Worm (Caenorhabditis elegans) whole organism, L1 larva: ENCODE measurements around the gene fozi-1.
A peak's percentile ranks its signal among the peaks of the same experiment; 100 is the strongest.

Experiments used
- C04F5.9 ChIP-seq: sonication (generic microtip); optimal IDR thresholded peaks from 2 replicates; lab custom pipeline; 2016; ENCODE audit warnings: missing genetic modification characterization, missing compliant biosample characterization
- C16A3.4 ChIP-seq: fragments of 150-350 bp; optimal IDR thresholded peaks from 2 replicates; lab custom pipeline; 2014; ENCODE audit warnings: missing biosample characterization, missing genetic modification characterization
- F16B12.6 ChIP-seq: fragments of 150-350 bp; optimal IDR thresholded peaks from 2 replicates; lab custom pipeline; 2014; ENCODE audit warnings: missing biosample characterization, missing genetic modification characterization
- Y116A8C.19 ChIP-seq: sonication (generic microtip); optimal IDR thresholded peaks from 2 replicates; lab custom pipeline; 2016; ENCODE audit warnings: missing compliant biosample characterization, missing genetic modification characterization, borderline replicate concordance
- alr-1 ChIP-seq: fragments of 200-800 bp; sonication (Bioruptor generic); optimal IDR thresholded peaks from 2 replicates; lab custom pipeline; 2018; ENCODE audit warnings: borderline replicate concordance, mild to moderate bottlenecking, missing genetic modification characterization, missing compliant biosample characterization
- aly-2 ChIP-seq: fragments of 150-350 bp; optimal IDR thresholded peaks from 2 replicates; lab custom pipeline; 2014; ENCODE audit warnings: missing biosample characterization, missing genetic modification characterization
- blmp-1 ChIP-seq: fragments of 150-350 bp; optimal IDR thresholded peaks from 2 replicates; lab custom pipeline; 2014; ENCODE audit warnings: missing biosample characterization, missing genetic modification characterization
- ceh-63 ChIP-seq: fragments of 200-800 bp; sonication (Bioruptor generic); optimal IDR thresholded peaks from 2 replicates; lab custom pipeline; 2018; ENCODE audit warnings: mild to moderate bottlenecking, missing genetic modification characterization, missing compliant biosample characterization
- ceh-82 ChIP-seq, 3 experiments: fragments of 150-350 bp in 1 of 3; sonication (generic microtip) in 2 of 3; optimal IDR thresholded peaks; 2 replicates each; lab custom pipeline; 2014 to 2017; ENCODE audit warnings: missing biosample characterization in 3 of 3, missing genetic modification characterization in 3 of 3
- ceh-90 ChIP-seq: sonication (generic microtip); optimal IDR thresholded peaks from 2 replicates; lab custom pipeline; 2016; ENCODE audit warnings: missing genetic modification characterization, missing compliant biosample characterization
- ces-1 ChIP-seq: fragments of 150-350 bp; optimal IDR thresholded peaks from 2 replicates; lab custom pipeline; 2014; ENCODE audit warnings: missing biosample characterization, missing genetic modification reagents, missing genetic modification characterization
- dpl-1 ChIP-seq, 3 experiments: fragments of 150-350 bp in 2 of 3; sonication (generic microtip) in 1 of 3; optimal IDR thresholded peaks; 2 replicates each; lab custom pipeline; 2014 to 2017; ENCODE audit warnings: missing biosample characterization in 3 of 3, missing genetic modification characterization in 3 of 3, missing genetic modification reagents in 3 of 3
- dsc-1 ChIP-seq: sonication (generic microtip); optimal IDR thresholded peaks from 2 replicates; lab custom pipeline; 2016; ENCODE audit warnings: mild to moderate bottlenecking, missing genetic modification characterization, missing compliant biosample characterization
- efl-1 ChIP-seq, 4 experiments: fragments of 150-350 bp; optimal IDR thresholded peaks in 3 of 4; peaks in 1 of 4; 1 replicate in 1 of 4; 2 replicates in 3 of 4; lab custom pipeline; 2014; ENCODE audit warnings: missing biosample characterization in 2 of 4, missing genetic modification characterization in 2 of 4, missing genetic modification reagents in 2 of 4
- efl-3 ChIP-seq: fragments of 200-800 bp; sonication (Bioruptor generic); optimal IDR thresholded peaks from 2 replicates; lab custom pipeline; 2018; ENCODE audit warnings: mild to moderate bottlenecking, missing genetic modification characterization, missing compliant biosample characterization
- egl-13 ChIP-seq: sonication (generic microtip); optimal IDR thresholded peaks from 2 replicates; lab custom pipeline; 2016; ENCODE audit warnings: missing genotype, missing genetic modification reagents, missing genetic modification characterization, missing compliant biosample characterization
- egl-27 ChIP-seq, 2 experiments: fragments of 150-350 bp in 1 of 2; sonication (generic microtip); optimal IDR thresholded peaks; 3 replicates each; lab custom pipeline; 2017 to 2018; ENCODE audit warnings: missing biosample characterization in 2 of 2, missing genetic modification characterization in 2 of 2, missing genetic modification reagents in 2 of 2
- elt-3 ChIP-seq, 6 experiments: fragments of 150-350 bp in 1 of 6; sonication (generic microtip); optimal IDR thresholded peaks; 2 replicates each; lab custom pipeline; 2017 to 2018; ENCODE audit warnings: missing biosample characterization in 6 of 6, missing genetic modification characterization in 6 of 6, inconsistent platforms in 1 of 6
- fkh-8 ChIP-seq: sonication (generic microtip); optimal IDR thresholded peaks from 2 replicates; lab custom pipeline; 2016; ENCODE audit warnings: mild to moderate bottlenecking, missing genetic modification characterization, missing compliant biosample characterization
- fos-1 ChIP-seq: fragments of 150-350 bp; optimal IDR thresholded peaks from 2 replicates; lab custom pipeline; 2014; ENCODE audit warnings: missing biosample characterization, missing genetic modification characterization
- grh-1 ChIP-seq: fragments of 200-800 bp; sonication (Bioruptor generic); IDR thresholded peaks from 2 replicates; pipeline ENCODE4 v1.3.6; 2022; ENCODE audit warnings: missing genetic modification reagents, missing genetic modification characterization, missing compliant biosample characterization
- hpl-2 ChIP-seq: fragments of 150-350 bp; optimal IDR thresholded peaks from 2 replicates; lab custom pipeline; 2014; ENCODE audit warnings: missing biosample characterization, missing genetic modification reagents, missing genetic modification characterization
- lin-14 ChIP-seq: fragments of 200-800 bp; sonication (Bioruptor generic); optimal IDR thresholded peaks from 2 replicates; lab custom pipeline; 2018; ENCODE audit warnings: mild to moderate bottlenecking, missing genetic modification characterization, moderate library complexity, missing compliant biosample characterization
- lin-35 ChIP-seq, 2 experiments: fragments of 150-350 bp; optimal IDR thresholded peaks; 2 replicates each; lab custom pipeline; 2014; ENCODE audit warnings: missing biosample characterization in 2 of 2, missing genetic modification characterization in 2 of 2, missing genetic modification reagents in 2 of 2
- lir-3 ChIP-seq: sonication (generic microtip); optimal IDR thresholded peaks from 2 replicates; lab custom pipeline; 2016; ENCODE audit warnings: mild to moderate bottlenecking, missing genetic modification characterization, moderate library complexity, missing compliant biosample characterization; ENCODE audit not compliant: poor library complexity
- lsy-2 ChIP-seq, 2 experiments: fragments of 150-350 bp; optimal IDR thresholded peaks; 2 replicates each; lab custom pipeline; 2014; ENCODE audit warnings: missing biosample characterization in 2 of 2, missing genetic modification characterization in 2 of 2
- mdl-1 ChIP-seq, 2 experiments: fragments of 150-350 bp; optimal IDR thresholded peaks; 2 replicates each; lab custom pipeline; 2014 to 2017; ENCODE audit warnings: missing biosample characterization in 2 of 2, missing genetic modification characterization in 2 of 2, inconsistent platforms in 1 of 2
- mef-2 ChIP-seq: fragments of 150-350 bp; optimal IDR thresholded peaks from 2 replicates; lab custom pipeline; 2014; ENCODE audit warnings: missing biosample characterization, missing genetic modification characterization
- mep-1 ChIP-seq: fragments of 150-350 bp; optimal IDR thresholded peaks from 2 replicates; lab custom pipeline; 2014; ENCODE audit warnings: missing biosample characterization, missing genetic modification characterization
- nhr-11 ChIP-seq: fragments of 150-350 bp; optimal IDR thresholded peaks from 2 replicates; lab custom pipeline; 2014; ENCODE audit warnings: missing biosample characterization, missing genetic modification characterization
- nhr-12 ChIP-seq: sonication (generic microtip); optimal IDR thresholded peaks from 2 replicates; lab custom pipeline; 2017; ENCODE audit warnings: missing biosample characterization, missing genetic modification characterization
- nhr-19 ChIP-seq: fragments of 200-800 bp; sonication (Bioruptor generic); conservative IDR thresholded peaks from 2 replicates; pipeline ENCODE4 v1.3.6; 2022; ENCODE audit warnings: missing genetic modification characterization, missing compliant biosample characterization
- nhr-20 ChIP-seq: sonication (generic microtip); optimal IDR thresholded peaks from 2 replicates; lab custom pipeline; 2016; ENCODE audit warnings: mild to moderate bottlenecking, missing genetic modification characterization, missing compliant biosample characterization
- nhr-237 ChIP-seq: fragments of 150-350 bp; optimal IDR thresholded peaks from 2 replicates; lab custom pipeline; 2014; ENCODE audit warnings: missing biosample characterization, missing genetic modification characterization
- nhr-28 ChIP-seq: fragments of 150-350 bp; optimal IDR thresholded peaks from 2 replicates; lab custom pipeline; 2014; ENCODE audit warnings: missing biosample characterization, missing genetic modification characterization
- nhr-47 ChIP-seq: sonication (generic microtip); optimal IDR thresholded peaks from 2 replicates; lab custom pipeline; 2016; ENCODE audit warnings: mild to moderate bottlenecking, missing genetic modification characterization, moderate library complexity, missing compliant biosample characterization
- nhr-71 ChIP-seq: sonication (generic microtip); optimal IDR thresholded peaks from 2 replicates; lab custom pipeline; 2016; ENCODE audit warnings: mild to moderate bottlenecking, missing genetic modification characterization, moderate library complexity, missing compliant biosample characterization
- nhr-84 ChIP-seq: sonication (generic microtip); optimal IDR thresholded peaks from 2 replicates; lab custom pipeline; 2017; ENCODE audit warnings: missing biosample characterization, missing genetic modification characterization
- nhr-90 ChIP-seq: sonication (generic microtip); optimal IDR thresholded peaks from 2 replicates; lab custom pipeline; 2016; ENCODE audit warnings: mild to moderate bottlenecking, missing genetic modification characterization, missing compliant biosample characterization; ENCODE audit not compliant: poor library complexity
- pag-3 ChIP-seq: sonication (generic microtip); optimal IDR thresholded peaks from 2 replicates; lab custom pipeline; 2017; ENCODE audit warnings: missing genetic modification characterization, mild to moderate bottlenecking, missing compliant biosample characterization, antibody characterized with exemption, borderline replicate concordance; ENCODE audit not compliant: insufficient read depth
- pax-3 ChIP-seq: fragments of 200-800 bp; sonication (Bioruptor generic); optimal IDR thresholded peaks from 2 replicates; lab custom pipeline; 2018; ENCODE audit warnings: mild to moderate bottlenecking, missing genetic modification characterization, moderate library complexity, missing compliant biosample characterization
- rnt-1 ChIP-seq: sonication (generic microtip); optimal IDR thresholded peaks from 2 replicates; lab custom pipeline; 2016; ENCODE audit warnings: mild to moderate bottlenecking, missing genetic modification characterization, moderate library complexity, missing compliant biosample characterization
- snu-23 ChIP-seq: sonication (generic microtip); optimal IDR thresholded peaks from 2 replicates; lab custom pipeline; 2016; ENCODE audit warnings: missing genetic modification characterization, missing compliant biosample characterization
- sptf-1 ChIP-seq: fragments of 150-350 bp; optimal IDR thresholded peaks from 2 replicates; lab custom pipeline; 2014; ENCODE audit warnings: missing biosample characterization, missing genetic modification characterization
- sup-37 ChIP-seq: fragments of 200-800 bp; sonication (Bioruptor generic); optimal IDR thresholded peaks from 2 replicates; lab custom pipeline; 2018; ENCODE audit warnings: mild to moderate bottlenecking, missing genetic modification characterization, missing compliant biosample characterization
- tbx-2 ChIP-seq: sonication (generic microtip); optimal IDR thresholded peaks from 2 replicates; lab custom pipeline; 2016; ENCODE audit warnings: missing genetic modification characterization, missing compliant biosample characterization
- unc-130 ChIP-seq: fragments of 150-350 bp; optimal IDR thresholded peaks from 2 replicates; lab custom pipeline; 2017; ENCODE audit warnings: missing biosample characterization, missing genetic modification characterization, inconsistent platforms
- unc-30 ChIP-seq: sonication (generic microtip); optimal IDR thresholded peaks from 2 replicates; lab custom pipeline; 2017; ENCODE audit warnings: missing biosample characterization, missing genetic modification characterization
- unc-62 ChIP-seq: fragments of 150-350 bp; optimal IDR thresholded peaks from 2 replicates; lab custom pipeline; 2014; ENCODE audit warnings: missing biosample characterization, missing genetic modification reagents, missing genetic modification characterization
- unc-86 ChIP-seq: sonication (generic microtip); optimal IDR thresholded peaks from 2 replicates; lab custom pipeline; 2016; ENCODE audit warnings: missing genetic modification characterization, missing compliant biosample characterization
- xbp-1 ChIP-seq: sonication (generic microtip); optimal IDR thresholded peaks from 2 replicates; lab custom pipeline; 2016; ENCODE audit warnings: missing genetic modification characterization, missing compliant biosample characterization
- ztf-4 ChIP-seq: fragments of 150-350 bp; optimal IDR thresholded peaks from 2 replicates; lab custom pipeline; 2014; ENCODE audit warnings: missing biosample characterization, missing genetic modification characterization

The fozi-1 gene

DNA sequence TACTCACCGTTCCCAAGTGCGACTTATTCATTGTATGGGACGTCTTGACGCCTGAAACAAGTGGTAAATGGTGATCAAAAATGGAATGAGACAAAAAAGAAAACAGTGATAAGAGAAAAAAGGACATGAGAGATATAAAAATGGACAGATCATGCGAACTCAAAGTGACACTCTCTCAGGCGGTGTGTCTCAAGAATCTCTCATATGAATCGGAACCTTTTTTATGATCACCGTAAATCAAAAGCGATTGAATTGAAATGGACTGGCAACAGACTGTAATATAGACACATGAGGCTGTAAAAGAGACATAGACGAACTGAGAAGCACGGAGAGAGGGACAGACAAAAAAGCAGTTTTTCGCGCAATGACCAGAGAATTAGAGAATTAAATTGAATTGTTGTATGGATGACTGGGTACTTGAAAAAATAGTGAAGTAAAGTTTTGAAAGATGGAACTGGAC lies 12.5 kb upstream of the fozi-1 start, which contains the start of gene clip-1:
Gene clip-1, minus strand, starts transcription at position 51 of the 460 bp plus-strand sequence.
- no peak for TF ChIP-seq alr-1 (tag; lab: Kevin White, UChicago)
- TF ChIP-seq blmp-1 (tag; lab: Kevin White, UChicago) = peak; percentile 76
- no peak for TF ChIP-seq fos-1 (tag; lab: Kevin White, UChicago)
- TF ChIP-seq sptf-1 = no peak
- TF ChIP-seq mdl-1 (tag; optimal IDR thresholded peaks at IDR 0.05; lab: Kevin White, UChicago) = peak in 1 of 2 experiments; percentile 21
- TF ChIP-seq nhr-19 (GFP tag; lab: Robert Waterston, UW) = no peak
- TF ChIP-seq grh-1 = no peak
- no peak for TF ChIP-seq egl-13 (tag; lab: Kevin White, UChicago)
- peak; percentile 18 to 22 for TF ChIP-seq efl-1 (optimal IDR thresholded peaks at IDR 0.05; lab: Kevin White, UChicago)
- TF ChIP-seq efl-1 (GFP tag; optimal IDR thresholded peaks at IDR 0.05 in 1 of 2; lab: Kevin White, UChicago) = no peak
- TF ChIP-seq pax-3 (tag; lab: Kevin White, UChicago) = no peak
- TF ChIP-seq C04F5.9 (tag; lab: Kevin White, UChicago) = no peak
- TF ChIP-seq egl-27 (tag; optimal IDR thresholded peaks at IDR 0.05; lab: Kevin White, UChicago) = no peak
- TF ChIP-seq mep-1 (tag; lab: Kevin White, UChicago) = peak; percentile 20
- TF ChIP-seq dsc-1 = no peak
- no peak for TF ChIP-seq mef-2 (tag; lab: Kevin White, UChicago)
- peak; percentile 53 for TF ChIP-seq nhr-71
- no peak for TF ChIP-seq C16A3.4 (tag; lab: Kevin White, UChicago)
- TF ChIP-seq unc-130 = peak; percentile 40
- peak; percentile 21 for TF ChIP-seq tbx-2 (tag; lab: Kevin White, UChicago)
- TF ChIP-seq nhr-47 (tag; lab: Kevin White, UChicago) = peak; percentile 19
- no peak for TF ChIP-seq nhr-11 (tag; lab: Kevin White, UChicago)
- TF ChIP-seq unc-30 (tag; lab: Kevin White, UChicago) = no peak
- TF ChIP-seq F16B12.6 = no peak
- TF ChIP-seq sup-37 = no peak
- TF ChIP-seq ceh-90 = no peak
- TF ChIP-seq Y116A8C.19 (tag; lab: Kevin White, UChicago) = no peak
- TF ChIP-seq elt-3 (tag; optimal IDR thresholded peaks at IDR 0.05; lab: Kevin White, UChicago) = peak in 5 of 6 experiments; percentile 40 to 74 (median 50)
- peak; percentile 68 for TF ChIP-seq lin-14
- peak; percentile 16 for TF ChIP-seq lir-3 (tag; lab: Kevin White, UChicago)
- peak in 1 of 2 experiments; percentile 71 for TF ChIP-seq lin-35 (GFP tag; optimal IDR thresholded peaks at IDR 0.05; lab: Kevin White, UChicago)
- TF ChIP-seq aly-2 (tag; lab: Kevin White, UChicago) = no peak
- peak in 1 of 3 experiments; percentile 29 for TF ChIP-seq dpl-1 (GFP tag; optimal IDR thresholded peaks at IDR 0.05; lab: Kevin White, UChicago)
- no peak for TF ChIP-seq unc-62 (GFP tag; lab: Kevin White, UChicago)
- peak; percentile 53 for TF ChIP-seq snu-23 (GFP tag; lab: Kevin White, UChicago)
- TF ChIP-seq rnt-1 (tag; lab: Kevin White, UChicago) = no peak
- no peak for TF ChIP-seq nhr-12 (tag; lab: Kevin White, UChicago)
- no peak for TF ChIP-seq unc-86 (tag; lab: Kevin White, UChicago)
- no peak for TF ChIP-seq hpl-2 (GFP tag; lab: Kevin White, UChicago)
- TF ChIP-seq lsy-2 (tag; optimal IDR thresholded peaks at IDR 0.05; lab: Kevin White, UChicago) = peak in 1 of 2 experiments; percentile 44
- peak; percentile 11 for TF ChIP-seq nhr-90 (tag; lab: Kevin White, UChicago)
- no peak for TF ChIP-seq ztf-4
- no peak for TF ChIP-seq xbp-1
- TF ChIP-seq nhr-84 (tag; lab: Kevin White, UChicago) = no peak
- no peak for TF ChIP-seq nhr-28 (tag; lab: Kevin White, UChicago)
- TF ChIP-seq ceh-63 = no peak
- no peak for TF ChIP-seq ceh-82 (tag; optimal IDR thresholded peaks at IDR 0.05; lab: Kevin White, UChicago)
- no peak for TF ChIP-seq fkh-8
- no peak for TF ChIP-seq efl-3
- no peak for TF ChIP-seq ces-1 (GFP tag; lab: Kevin White, UChicago)
- peak; percentile 52 for TF ChIP-seq nhr-20 (tag; lab: Kevin White, UChicago)
- peak; percentile 44 for TF ChIP-seq pag-3 (tag; lab: Kevin White, UChicago)
- TF ChIP-seq nhr-237 (tag; lab: Kevin White, UChicago) = peak; percentile 14
